Worm (Caenorhabditis elegans): Measurements from ENCODE around the gene abhd-12.

DNA sequence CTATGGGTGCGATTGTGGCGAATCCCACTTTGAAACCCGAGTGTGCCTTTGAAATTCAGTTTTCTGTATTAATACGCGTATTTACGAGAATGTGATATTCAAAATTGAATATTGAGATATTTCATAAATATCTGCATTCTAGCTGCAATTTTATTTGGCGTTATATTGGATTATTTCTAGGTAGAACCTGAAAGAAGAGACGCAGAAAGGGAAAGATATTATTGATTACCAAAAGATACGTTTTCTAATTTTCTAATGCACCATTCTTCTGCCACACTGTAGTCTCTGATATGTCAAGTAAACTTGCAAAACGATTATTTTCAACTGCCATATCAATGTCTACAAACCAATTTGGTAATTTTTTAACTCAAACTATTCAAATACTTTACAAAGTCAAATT lies 38.4 kb downstream of the abhd-12 start, which contains the start of gene ech-3:
- no peak for TF ChIP-seq cog-1 (tag; optimal IDR thresholded peaks at IDR 0.05)
- TF ChIP-seq ztf-29 (GFP tag; IDR thresholded peaks at IDR 0.05) = no peak
- TF ChIP-seq flt-1 (GFP tag; IDR thresholded peaks at IDR 0.05) = no peak
- no peak for TF ChIP-seq med-1 (GFP tag; optimal IDR thresholded peaks at IDR 0.05; ENCODE audit: insufficient read depth)
- TF ChIP-seq klf-2 (GFP tag; conservative IDR thresholded peaks at IDR 0.05) = no peak
- TF ChIP-seq T22C8.4 (GFP tag; IDR thresholded peaks at IDR 0.05) = no peak
- TF ChIP-seq tab-1 (GFP tag; IDR thresholded peaks at IDR 0.05) = no peak

All from whole organism, midembryonic.